Worm (Caenorhabditis elegans) whole organism, L2 larva: ENCODE measurements around the gene C14A11.2.

ENCODE experiments used
- F13H6.1 ChIP-seq: sonication (generic microtip); optimal IDR thresholded peaks from 2 replicates; lab custom pipeline; 2016; ENCODE audit warnings: missing genetic modification characterization, missing compliant biosample characterization
- ama-1 ChIP-seq: fragments of 150-350 bp; optimal IDR thresholded peaks from 2 replicates; lab custom pipeline; 2018; ENCODE audit warnings: inconsistent platforms
- elt-3 ChIP-seq: sonication (generic microtip); optimal IDR thresholded peaks from 2 replicates; lab custom pipeline; 2017; ENCODE audit warnings: missing biosample characterization, missing genetic modification characterization
- mdl-1 ChIP-seq, 2 experiments: fragments of 150-350 bp in 1 of 2; sonication (generic microtip) in 1 of 2; optimal IDR thresholded peaks; 2 replicates each; lab custom pipeline; 2017; ENCODE audit warnings: missing biosample characterization in 2 of 2, missing genetic modification characterization in 2 of 2
- nhr-12 ChIP-seq: fragments of 150-350 bp; optimal IDR thresholded peaks from 2 replicates; lab custom pipeline; 2014; ENCODE audit warnings: missing biosample characterization, missing genetic modification characterization
- nhr-6 ChIP-seq: fragments of 150-350 bp; optimal IDR thresholded peaks from 2 replicates; lab custom pipeline; 2014; ENCODE audit warnings: missing biosample characterization, missing genetic modification characterization
- unc-62 ChIP-seq: fragments of 150-350 bp; optimal IDR thresholded peaks from 2 replicates; lab custom pipeline; 2014; ENCODE audit warnings: missing biosample characterization, missing genetic modification reagents, missing genetic modification characterization

ce11 chrX:2818899-2819298 lies 16.0 kb downstream of the C14A11.2 start:
- TF ChIP-seq unc-62 (GFP tag; lab: Kevin White, UChicago) (no peak), ama-1 (lab: Kevin White, UChicago) (no peak), elt-3 (tag; lab: Kevin White, UChicago) (no peak), nhr-6 (tag; lab: Kevin White, UChicago) (no peak), mdl-1 (tag; optimal IDR thresholded peaks at IDR 0.05; lab: Kevin White, UChicago) (no peak), F13H6.1 (tag; lab: Kevin White, UChicago) (no peak), nhr-12 (no peak)
